Fruit fly (Drosophila melanogaster) whole organism: ENCODE data around the gene Npc2e.

Experiments
- CG8478 ChIP-seq: fragments of >200 bp; optimal IDR thresholded peaks from 2 replicates; lab custom pipeline; 2018; ENCODE audit warnings: inconsistent platforms
- Dll ChIP-seq: fragments of >200 bp; optimal IDR thresholded peaks from 2 replicates; lab custom pipeline; 2017
- EcR ChIP-seq, 2 experiments: fragments of >200 bp; optimal IDR thresholded peaks; 2 replicates each; lab custom pipeline; 2017; ENCODE audit warnings: missing biosample characterization in 2 of 2, missing genetic modification characterization in 2 of 2, missing genetic modification reagents in 2 of 2
- pan ChIP-seq: fragments of >200 bp; optimal IDR thresholded peaks from 2 replicates; lab custom pipeline; 2017
- psq ChIP-seq: fragments of >200 bp; optimal IDR thresholded peaks from 2 replicates; lab custom pipeline; 2017
- usp ChIP-seq: fragments of >200 bp; optimal IDR thresholded peaks from 2 replicates; lab custom pipeline; 2017; ENCODE audit warnings: missing biosample characterization, missing genetic modification characterization, mixed read lengths

Gene Npc2e

dm6 chr3R:10042024-10042663, 11.0 kb upstream of the Npc2e start:
- no peak for TF ChIP-seq CG8478 (lab: Kevin White, UChicago)
- TF ChIP-seq Dll (lab: Kevin White, UChicago) = no peak
- no peak for TF ChIP-seq EcR (GFP tag; optimal IDR thresholded peaks at IDR 0.05; lab: Kevin White, UChicago)
- no peak for TF ChIP-seq psq
- no peak for TF ChIP-seq usp (GFP tag; lab: Kevin White, UChicago)
- TF ChIP-seq pan (lab: Kevin White, UChicago) = no peak

- TF ChIP-seq pan (lab: Kevin White, UChicago) (no peak), usp (GFP tag; lab: Kevin White, UChicago) (no peak), Dll (lab: Kevin White, UChicago) (no peak), EcR (GFP tag; optimal IDR thresholded peaks at IDR 0.05; lab: Kevin White, UChicago) (no peak), CG8478 (lab: Kevin White, UChicago) (no peak), psq (no peak)
Measured at dm6 chr3R:10042664-10043372, 10.3 kb upstream of the Npc2e start, which contains the start of the genes Mical and CG3909. Gene Mical, minus strand, starts transcription at chr3R:10042895. Gene CG3909, plus strand, starts transcription at chr3R:10043270.

dm6 chr3R:10045343-10045742, 7.8 kb upstream of the Npc2e start, which contains the start of the genes CG11722 and mtTFB2:
Gene CG11722, minus strand, starts transcription at chr3R:10045542.
Gene mtTFB2, plus strand, starts transcription at chr3R:10045574.
- TF ChIP-seq usp (GFP tag; lab: Kevin White, UChicago) = no peak
- TF ChIP-seq Dll (lab: Kevin White, UChicago) = no peak
- TF ChIP-seq EcR (GFP tag; optimal IDR thresholded peaks at IDR 0.05; lab: Kevin White, UChicago) = no peak
- TF ChIP-seq psq = no peak

dm6 chr3R:10048035-10048774, 4.9 kb upstream of the Npc2e start:
- TF ChIP-seq EcR (GFP tag; optimal IDR thresholded peaks at IDR 0.05; lab: Kevin White, UChicago) = no peak
- TF ChIP-seq pan (lab: Kevin White, UChicago) = no peak
- no peak for TF ChIP-seq CG8478 (lab: Kevin White, UChicago)
- TF ChIP-seq Dll (lab: Kevin White, UChicago) = no peak
- no peak for TF ChIP-seq psq
- no peak for TF ChIP-seq usp (GFP tag; lab: Kevin White, UChicago)

- TF ChIP-seq psq (no peak), pan (lab: Kevin White, UChicago) (no peak), EcR (GFP tag; optimal IDR thresholded peaks at IDR 0.05; lab: Kevin White, UChicago) (no peak), Dll (lab: Kevin White, UChicago) (no peak), CG8478 (lab: Kevin White, UChicago) (no peak), usp (GFP tag; lab: Kevin White, UChicago) (no peak)
Measured at dm6 chr3R:10048775-10048841, 4.5 kb upstream of the Npc2e start, which contains the start of gene CG12811. Gene CG12811, minus strand, starts transcription at chr3R:10048797.

dm6 chr3R:10048842-10049527, 4.1 kb upstream of the Npc2e start, which contains the start of gene ohgt:
Gene ohgt, plus strand, starts transcription at chr3R:10049199.
- TF ChIP-seq pan (lab: Kevin White, UChicago) (no peak), CG8478 (lab: Kevin White, UChicago) (no peak), psq (no peak), Dll (lab: Kevin White, UChicago) (no peak), EcR (GFP tag; optimal IDR thresholded peaks at IDR 0.05; lab: Kevin White, UChicago) (no peak), usp (GFP tag; lab: Kevin White, UChicago) (no peak)

dm6 chr3R:10053559-10053958, 427 bp downstream of the Npc2e start:
- TF ChIP-seq pan (lab: Kevin White, UChicago) (no peak), usp (GFP tag; lab: Kevin White, UChicago) (no peak), EcR (GFP tag; optimal IDR thresholded peaks at IDR 0.05; lab: Kevin White, UChicago) (no peak), CG8478 (lab: Kevin White, UChicago) (no peak), Dll (lab: Kevin White, UChicago) (no peak), psq (no peak)

dm6 chr3R:10054278-10054975, 1.3 kb downstream of the Npc2e start:
- no peak for TF ChIP-seq Dll (lab: Kevin White, UChicago)

dm6 chr3R:10055004-10055403, 1.9 kb downstream of the Npc2e start:
- TF ChIP-seq pan (lab: Kevin White, UChicago) (no peak), EcR (GFP tag; optimal IDR thresholded peaks at IDR 0.05; lab: Kevin White, UChicago) (no peak), Dll (lab: Kevin White, UChicago) (no peak), psq (no peak), CG8478 (lab: Kevin White, UChicago) (no peak), usp (GFP tag; lab: Kevin White, UChicago) (no peak)

dm6 chr3R:10055951-10056350, 2.8 kb downstream of the Npc2e start, which contains the start of gene Npc2d:
Gene Npc2d, minus strand, starts transcription at chr3R:10056083.
- no peak for TF ChIP-seq CG8478 (lab: Kevin White, UChicago)
- TF ChIP-seq usp (GFP tag; lab: Kevin White, UChicago) = no peak
- TF ChIP-seq pan (lab: Kevin White, UChicago) = no peak
- TF ChIP-seq EcR (GFP tag; optimal IDR thresholded peaks at IDR 0.05; lab: Kevin White, UChicago) = no peak
- TF ChIP-seq psq = no peak
- no peak for TF ChIP-seq Dll (lab: Kevin White, UChicago)

- no peak for TF ChIP-seq psq
- TF ChIP-seq CG8478 (lab: Kevin White, UChicago) = no peak
- no peak for TF ChIP-seq usp (GFP tag; lab: Kevin White, UChicago)
Measured at dm6 chr3R:10056647-10057046, 3.5 kb downstream of the Npc2e start.
